Fruit fly (Drosophila melanogaster) whole organism, embryonic: Measurements from ENCODE around the gene Acf.

Experiments
- Atf6 ChIP-seq: fragments of 200-800 bp; sonication (Bioruptor generic); IDR thresholded peaks from 2 replicates; pipeline ENCODE4 v1.3.6; 2022; ENCODE audit warnings: missing biosample characterization, missing genetic modification characterization
- B-H1 ChIP-seq: fragments of 200-800 bp; sonication (Bioruptor generic); IDR thresholded peaks from 3 replicates; pipeline ENCODE4 v1.3.6; 2022; ENCODE audit warnings: missing biosample characterization, missing genetic modification characterization
- CG10543 ChIP-seq: fragments of 200-800 bp; sonication (Bioruptor generic); optimal IDR thresholded peaks from 3 replicates; lab custom pipeline; 2017; ENCODE audit warnings: missing biosample characterization, mild to moderate bottlenecking, missing genetic modification characterization, moderate library complexity
- CG10654 ChIP-seq: fragments of 200-800 bp; sonication (Bioruptor generic); optimal IDR thresholded peaks from 2 replicates; lab custom pipeline; 2016; ENCODE audit warnings: missing biosample characterization, missing genetic modification characterization
- CG10959 ChIP-seq: fragments of 200-800 bp; sonication (Bioruptor generic); IDR thresholded peaks from 2 replicates; pipeline ENCODE4 v1.3.6; 2022; ENCODE audit warnings: missing biosample characterization, missing genetic modification characterization
- CG12769 ChIP-seq: fragments of 200-800 bp; sonication (Bioruptor generic); optimal IDR thresholded peaks from 2 replicates; lab custom pipeline; 2019; ENCODE audit warnings: missing biosample characterization, mild to moderate bottlenecking, missing genetic modification characterization, moderate library complexity
- CG13296 ChIP-seq: fragments of 200-800 bp; sonication (Bioruptor generic); optimal IDR thresholded peaks from 3 replicates; lab custom pipeline; 2018; ENCODE audit warnings: missing biosample characterization, mild to moderate bottlenecking, missing genetic modification characterization
- CG17385 ChIP-seq: fragments of 200-800 bp; sonication (Bioruptor generic); optimal IDR thresholded peaks from 3 replicates; lab custom pipeline; 2018; ENCODE audit warnings: missing biosample characterization, mild to moderate bottlenecking, missing genetic modification characterization
- CG30403 ChIP-seq: fragments of 200-800 bp; sonication (Bioruptor generic); optimal IDR thresholded peaks from 3 replicates; lab custom pipeline; 2016; ENCODE audit warnings: missing biosample characterization, missing genetic modification characterization
- CG31365 ChIP-seq: fragments of 200-800 bp; sonication (Bioruptor generic); optimal IDR thresholded peaks from 2 replicates; lab custom pipeline; 2018; ENCODE audit warnings: missing biosample characterization, mild to moderate bottlenecking, missing genetic modification characterization
- CG3726 ChIP-seq: fragments of 200-800 bp; sonication (Bioruptor generic); IDR thresholded peaks from 3 replicates; pipeline ENCODE4, ENCODE4 v1.3.6; 2022; ENCODE audit warnings: missing biosample characterization, missing genetic modification characterization
- CG4404 ChIP-seq: fragments of 200-800 bp; sonication (Bioruptor generic); IDR thresholded peaks from 2 replicates; pipeline ENCODE4 v1.3.6; 2022; ENCODE audit warnings: missing biosample characterization, missing genetic modification characterization
- CG5953 ChIP-seq: fragments of 200-800 bp; sonication (Bioruptor generic); IDR thresholded peaks from 2 replicates; pipeline ENCODE4 v1.3.6; 2022; ENCODE audit warnings: missing biosample characterization, missing genetic modification characterization
- CG6175 ChIP-seq: fragments of 200-800 bp; sonication (Bioruptor generic); IDR thresholded peaks from 3 replicates; pipeline ENCODE4 v1.3.6; 2022; ENCODE audit warnings: missing biosample characterization, missing genetic modification characterization
- CG7987 ChIP-seq: fragments of 200-800 bp; sonication (Bioruptor generic); optimal IDR thresholded peaks from 2 replicates; lab custom pipeline; 2018; ENCODE audit warnings: missing biosample characterization, mild to moderate bottlenecking, missing genetic modification characterization, moderate library complexity
- CG9727 ChIP-seq: fragments of 200-800 bp; sonication (Bioruptor generic); optimal IDR thresholded peaks from 3 replicates; lab custom pipeline; 2017; ENCODE audit warnings: missing biosample characterization, mild to moderate bottlenecking, missing genetic modification characterization
- CTCF ChIP-seq: fragments of 200-800 bp; sonication (Bioruptor generic); optimal IDR thresholded peaks from 2 replicates; lab custom pipeline; 2017; ENCODE audit warnings: missing biosample characterization, mild to moderate bottlenecking, missing genetic modification characterization, moderate library complexity
- Camta ChIP-seq: fragments of 200-800 bp; sonication (Bioruptor generic); optimal IDR thresholded peaks from 2 replicates; lab custom pipeline; 2016; ENCODE audit warnings: missing biosample characterization, missing genetic modification characterization
- D19A ChIP-seq: fragments of 200-800 bp; optimal IDR thresholded peaks from 3 replicates; lab custom pipeline; 2019; ENCODE audit warnings: missing biosample characterization, mild to moderate bottlenecking, missing genetic modification characterization, moderate library complexity
- Dbx ChIP-seq: fragments of 200-800 bp; sonication (Bioruptor generic); IDR thresholded peaks from 3 replicates; pipeline ENCODE4 v1.3.6; 2022; ENCODE audit warnings: missing biosample characterization, missing genetic modification characterization
- E2f2 ChIP-seq: fragments of 200-800 bp; sonication (Bioruptor generic); IDR thresholded peaks from 2 replicates; pipeline ENCODE4 v1.3.6; 2022; ENCODE audit warnings: missing biosample characterization, missing genetic modification characterization
- ERR ChIP-seq: fragments of 200-800 bp; sonication (Bioruptor generic); optimal IDR thresholded peaks from 2 replicates; lab custom pipeline; 2016; ENCODE audit warnings: missing biosample characterization, missing genetic modification characterization
- Fer3 ChIP-seq: fragments of 200-800 bp; sonication (Bioruptor generic); optimal IDR thresholded peaks from 2 replicates; lab custom pipeline; 2018; ENCODE audit warnings: missing biosample characterization, mild to moderate bottlenecking, missing genetic modification characterization, moderate library complexity
- H15 ChIP-seq: fragments of 200-800 bp; sonication (Bioruptor generic); IDR thresholded peaks from 3 replicates; pipeline ENCODE4 v1.3.6; 2022; ENCODE audit warnings: missing biosample characterization, missing genetic modification characterization
- HLH4C ChIP-seq: fragments of 200-800 bp; sonication (Bioruptor generic); IDR thresholded peaks from 3 replicates; pipeline ENCODE4 v1.3.6; 2022; ENCODE audit warnings: missing biosample characterization, missing genetic modification characterization; ENCODE audit not compliant: partially characterized antibody
- Mad ChIP-seq: fragments of 200-800 bp; sonication (Bioruptor generic); optimal IDR thresholded peaks from 2 replicates; lab custom pipeline; 2016; ENCODE audit warnings: missing biosample characterization, missing genetic modification characterization
- Mes4 ChIP-seq: fragments of 200-800 bp; sonication (Bioruptor generic); optimal IDR thresholded peaks from 2 replicates; lab custom pipeline; 2016; ENCODE audit warnings: missing biosample characterization, missing genetic modification characterization
- Pdp1 ChIP-seq, 2 experiments: fragments of 200-800 bp; sonication (Bioruptor generic); optimal IDR thresholded peaks; 3 replicates each; lab custom pipeline; 2016; ENCODE audit warnings: missing biosample characterization in 2 of 2, missing genetic modification characterization in 2 of 2, mild to moderate bottlenecking in 1 of 2, moderate library complexity in 1 of 2
- Sin3A ChIP-seq: fragments of >200 bp; optimal IDR thresholded peaks from 2 replicates; lab custom pipeline; 2018
- Six4 ChIP-seq: fragments of 200-800 bp; sonication (Bioruptor generic); optimal IDR thresholded peaks from 2 replicates; lab custom pipeline; 2016; ENCODE audit warnings: missing biosample characterization, missing genetic modification characterization
- TFAM ChIP-seq: fragments of 200-800 bp; sonication (Bioruptor generic); optimal IDR thresholded peaks from 2 replicates; lab custom pipeline; 2017; ENCODE audit warnings: missing biosample characterization, missing genetic modification characterization, inconsistent platforms
- Usf ChIP-seq: fragments of 200-800 bp; sonication (Bioruptor generic); optimal IDR thresholded peaks from 2 replicates; lab custom pipeline; 2017; ENCODE audit warnings: missing genotype, missing biosample characterization, missing genetic modification characterization
- amos ChIP-seq: fragments of 200-800 bp; sonication (Bioruptor generic); IDR thresholded peaks from 2 replicates; pipeline ENCODE4 v1.3.6; 2022; ENCODE audit warnings: missing biosample characterization, missing genetic modification characterization; ENCODE audit not compliant: partially characterized antibody
- bcd ChIP-seq: fragments of 200-800 bp; sonication (Bioruptor generic); optimal IDR thresholded peaks from 2 replicates; lab custom pipeline; 2017; ENCODE audit warnings: missing biosample characterization, mild to moderate bottlenecking, missing genetic modification characterization
- bsh ChIP-seq, 2 experiments: fragments of 200-800 bp; sonication (Bioruptor generic); optimal IDR thresholded peaks; 2 replicates each; lab custom pipeline; 2017 to 2018; ENCODE audit warnings: mild to moderate bottlenecking in 2 of 2, missing biosample characterization in 2 of 2, missing genetic modification characterization in 2 of 2, moderate library complexity in 1 of 2
- chn ChIP-seq: fragments of 200-800 bp; sonication (Bioruptor generic); optimal IDR thresholded peaks from 2 replicates; lab custom pipeline; 2016; ENCODE audit warnings: missing biosample characterization, missing genetic modification characterization
- dmrt11E ChIP-seq: fragments of 200-800 bp; sonication (Bioruptor generic); optimal IDR thresholded peaks from 3 replicates; lab custom pipeline; 2018; ENCODE audit warnings: missing biosample characterization, mild to moderate bottlenecking, missing genetic modification characterization, moderate library complexity
- en ChIP-seq: fragments of 200-800 bp; sonication (Bioruptor generic); optimal IDR thresholded peaks from 2 replicates; lab custom pipeline; 2016; ENCODE audit warnings: missing biosample characterization, missing genetic modification characterization
- fd64A ChIP-seq: fragments of 200-800 bp; sonication (Bioruptor generic); optimal IDR thresholded peaks from 3 replicates; lab custom pipeline; 2018; ENCODE audit warnings: missing biosample characterization, mild to moderate bottlenecking, missing genetic modification characterization
- fd96Cb ChIP-seq: fragments of 200-800 bp; sonication (Bioruptor generic); optimal IDR thresholded peaks from 2 replicates; lab custom pipeline; 2018; ENCODE audit warnings: missing biosample characterization, mild to moderate bottlenecking, missing genetic modification characterization, moderate library complexity
- ftz-f1 ChIP-seq: fragments of 200-800 bp; sonication (Bioruptor generic); optimal IDR thresholded peaks from 2 replicates; lab custom pipeline; 2016; ENCODE audit warnings: missing biosample characterization, missing genetic modification characterization
- gem ChIP-seq: fragments of 200-800 bp; sonication (Bioruptor generic); optimal IDR thresholded peaks from 2 replicates; lab custom pipeline; 2019; ENCODE audit warnings: missing biosample characterization, mild to moderate bottlenecking, missing genetic modification characterization, moderate library complexity
- jigr1 ChIP-seq: fragments of 200-800 bp; sonication (Bioruptor generic); IDR thresholded peaks from 3 replicates; pipeline ENCODE4 v1.3.6; 2022; ENCODE audit warnings: missing biosample characterization, missing genetic modification characterization
- luna ChIP-seq: fragments of 200-800 bp; sonication (Bioruptor generic); optimal IDR thresholded peaks from 2 replicates; lab custom pipeline; 2016; ENCODE audit warnings: missing biosample characterization, missing genetic modification characterization
- p53 ChIP-seq: fragments of 200-800 bp; sonication (Bioruptor generic); optimal IDR thresholded peaks from 2 replicates; lab custom pipeline; 2016; ENCODE audit warnings: missing biosample characterization, missing genetic modification characterization
- pros ChIP-seq: fragments of 200-800 bp; sonication (Bioruptor generic); optimal IDR thresholded peaks from 3 replicates; lab custom pipeline; 2019; ENCODE audit warnings: missing biosample characterization, mild to moderate bottlenecking, missing genetic modification characterization, moderate library complexity
- schlank ChIP-seq: fragments of 200-800 bp; sonication (Bioruptor generic); optimal IDR thresholded peaks from 2 replicates; lab custom pipeline; 2018; ENCODE audit warnings: missing biosample characterization, mild to moderate bottlenecking, missing genetic modification characterization
- scrt ChIP-seq: fragments of 200-800 bp; sonication (Bioruptor generic); optimal IDR thresholded peaks from 2 replicates; lab custom pipeline; 2018; ENCODE audit warnings: missing biosample characterization, mild to moderate bottlenecking, missing genetic modification characterization, moderate library complexity
- sens-2 ChIP-seq: fragments of 200-800 bp; sonication (Bioruptor generic); IDR thresholded peaks from 2 replicates; pipeline ENCODE4 v1.3.6; 2022; ENCODE audit warnings: missing biosample characterization, missing genetic modification characterization
- sna ChIP-seq: fragments of 200-800 bp; sonication (Bioruptor generic); IDR thresholded peaks from 2 replicates; pipeline ENCODE4 v1.3.6; 2022; ENCODE audit warnings: missing biosample characterization, missing genetic modification characterization; ENCODE audit not compliant: partially characterized antibody
- sr ChIP-seq: fragments of 200-800 bp; sonication (Bioruptor generic); IDR thresholded peaks from 3 replicates; pipeline ENCODE4 v1.3.6; 2022; ENCODE audit warnings: missing biosample characterization, missing genetic modification characterization

The Acf gene

dm6 chr3R:31744044-31744652 is 49.6 kb upstream of the Acf start, which contains the start of gene CG1896 (continued):
- TF ChIP-seq Usf (no peak), schlank (tag; lab: Kevin White, UChicago) (no peak), sr (GFP tag; lab: Robert Waterston, UW) (no peak), CG31365 (tag; lab: Kevin White, UChicago) (no peak), TFAM (GFP tag; lab: Kevin White, UChicago) (no peak), CG6175 (no peak), p53 (no peak), Camta (no peak), sens-2 (GFP tag; lab: Robert Waterston, UW) (no peak), CTCF (GFP tag; lab: Kevin White, UChicago) (peak; percentile 4), gem (tag; lab: Kevin White, UChicago) (peak; percentile 63), CG10959 (no peak), Dbx (GFP tag; lab: Robert Waterston, UW) (no peak; the same call in 2 of the 3 replicates), Atf6 (no peak), bcd (peak; percentile 7), fd96Cb (tag; lab: Kevin White, UChicago) (peak; percentile 26), Mad (GFP tag; lab: Kevin White, UChicago) (no peak)

- TF ChIP-seq CG12769 (tag; lab: Kevin White, UChicago) (peak; percentile 32), CG30403 (no peak), CG7987 (GFP tag; lab: Kevin White, UChicago) (no peak), HLH4C (GFP tag; lab: Robert Waterston, UW) (0 out of 3 replicates have a peak, but pooled peaks have one; percentile 29), jigr1 (GFP tag; lab: Robert Waterston, UW) (no peak), luna (GFP tag; lab: Kevin White, UChicago) (no peak), sna (GFP tag; lab: Robert Waterston, UW) (no peak), Fer3 (no peak), ftz-f1 (peak; percentile 64), CG9727 (no peak), fd64A (GFP tag; lab: Kevin White, UChicago) (no peak), bsh (GFP tag; optimal IDR thresholded peaks at IDR 0.05; lab: Kevin White, UChicago) (no peak), en (no peak), Mes4 (GFP tag; lab: Kevin White, UChicago) (no peak), H15 (no peak), B-H1 (GFP tag; lab: Robert Waterston, UW) (no peak), CG17385 (GFP tag; lab: Kevin White, UChicago) (no peak), chn (GFP tag; lab: Kevin White, UChicago) (no peak), pros (no peak), E2f2 (GFP tag; lab: Robert Waterston, UW) (peak; percentile 74), CG13296 (no peak), Pdp1 (GFP tag; optimal IDR thresholded peaks at IDR 0.05; lab: Kevin White, UChicago) (peak in 1 of 2 experiments; percentile 4), CG4404 (no peak), CG10543 (GFP tag; lab: Kevin White, UChicago) (peak; percentile 46), Sin3A (peak; percentile 20), amos (GFP tag; lab: Robert Waterston, UW) (peak; percentile 25; the same call in 1 of the 2 replicates), Six4 (GFP tag; lab: Kevin White, UChicago) (no peak), D19A (no peak), ERR (GFP tag; lab: Kevin White, UChicago) (peak; percentile 20), CG5953 (no peak), scrt (GFP tag; lab: Kevin White, UChicago) (peak; percentile 16), CG10654 (GFP tag; lab: Kevin White, UChicago) (no peak), CG3726 (GFP tag; lab: Robert Waterston, UW) (no peak), dmrt11E (tag; lab: Kevin White, UChicago) (no peak)
Observed at dm6 chr3R:31745629-31746081, 48.1 kb upstream of the Acf start, which contains the start of gene awd. awd (minus strand) TSS chr3R:31746077.
